Fruit fly (Drosophila melanogaster) whole organism, adult: ENCODE data around the gene miple1.

ENCODE experiments used
- CG11617 ChIP-seq: fragments of 200-800 bp; sonication (Bioruptor generic); optimal IDR thresholded peaks from 2 replicates; lab custom pipeline; 2017; ENCODE audit warnings: mild to moderate bottlenecking, missing biosample characterization, missing genetic modification reagents, missing genetic modification characterization
- CG12768 ChIP-seq: fragments of 200-800 bp; sonication (Bioruptor generic); optimal IDR thresholded peaks from 2 replicates; lab custom pipeline; 2017; ENCODE audit warnings: missing biosample characterization, missing genetic modification characterization, mild to moderate bottlenecking, moderate library complexity, missing genetic modification reagents
- CG14711 ChIP-seq: fragments of 200-800 bp; sonication (Bioruptor generic); optimal IDR thresholded peaks from 2 replicates; lab custom pipeline; 2018; ENCODE audit warnings: missing biosample characterization, mild to moderate bottlenecking, missing genetic modification characterization, moderate library complexity
- CG1620 ChIP-seq: fragments of 200-800 bp; sonication (Bioruptor generic); optimal IDR thresholded peaks from 2 replicates; lab custom pipeline; 2016; ENCODE audit warnings: missing biosample characterization, missing genetic modification characterization
- CG33017 ChIP-seq: fragments of 200-800 bp; sonication (Bioruptor generic); optimal IDR thresholded peaks from 2 replicates; lab custom pipeline; 2018; ENCODE audit warnings: missing biosample characterization, mild to moderate bottlenecking, missing genetic modification characterization, moderate library complexity
- CG5204 ChIP-seq: fragments of 200-800 bp; sonication (Bioruptor generic); optimal IDR thresholded peaks from 2 replicates; lab custom pipeline; 2016; ENCODE audit warnings: missing biosample characterization, missing genetic modification characterization
- CG7045 ChIP-seq: fragments of 200-800 bp; sonication (Bioruptor generic); optimal IDR thresholded peaks from 2 replicates; lab custom pipeline; 2017; ENCODE audit warnings: missing biosample characterization, mild to moderate bottlenecking, missing genetic modification characterization
- CG7101 ChIP-seq: fragments of 200-800 bp; sonication (Bioruptor generic); optimal IDR thresholded peaks from 2 replicates; lab custom pipeline; 2018; ENCODE audit warnings: missing biosample characterization, mild to moderate bottlenecking, missing genetic modification characterization, moderate library complexity
- Clk ChIP-seq: fragments of 200-800 bp; sonication (Bioruptor generic); optimal IDR thresholded peaks from 2 replicates; lab custom pipeline; 2017; ENCODE audit warnings: missing biosample characterization, missing genetic modification characterization
- Crg-1 ChIP-seq: fragments of 200-800 bp; sonication (Bioruptor generic); optimal IDR thresholded peaks from 2 replicates; lab custom pipeline; 2016; ENCODE audit warnings: missing biosample characterization, missing genetic modification characterization
- Hr96 ChIP-seq: fragments of 200-800 bp; sonication (Bioruptor generic); optimal IDR thresholded peaks from 2 replicates; lab custom pipeline; 2016; ENCODE audit warnings: missing biosample characterization, missing genetic modification characterization
- Mnt ChIP-seq: fragments of 200-800 bp; sonication (Bioruptor generic); optimal IDR thresholded peaks from 2 replicates; lab custom pipeline; 2016; ENCODE audit warnings: missing biosample characterization, mild to moderate bottlenecking, missing genetic modification characterization
- bab1 ChIP-seq: fragments of 200-800 bp; sonication (Bioruptor generic); optimal IDR thresholded peaks from 3 replicates; lab custom pipeline; 2019; ENCODE audit warnings: missing biosample characterization, mild to moderate bottlenecking, missing genetic modification characterization, moderate library complexity
- cic ChIP-seq: fragments of 200-800 bp; sonication (Bioruptor generic); optimal IDR thresholded peaks from 2 replicates; lab custom pipeline; 2017; ENCODE audit warnings: missing biosample characterization, mild to moderate bottlenecking, missing genetic modification characterization, moderate library complexity
- cnc ChIP-seq, 2 experiments: fragments of >200 bp; optimal IDR thresholded peaks; 2 replicates each; lab custom pipeline; 2017
- kay ChIP-seq: fragments of 200-800 bp; sonication (Bioruptor generic); peaks from one replicate; lab custom pipeline; 2016; ENCODE audit warnings: missing biosample characterization, missing genetic modification characterization, borderline replicate concordance
- ovo ChIP-seq: fragments of 200-800 bp; sonication (Bioruptor generic); optimal IDR thresholded peaks from 2 replicates; lab custom pipeline; 2016; ENCODE audit warnings: missing biosample characterization, missing genetic modification characterization
- pad ChIP-seq: fragments of 200-800 bp; sonication (Bioruptor generic); optimal IDR thresholded peaks from 3 replicates; lab custom pipeline; 2017; ENCODE audit warnings: missing biosample characterization, missing genetic modification characterization, mild to moderate bottlenecking, moderate library complexity, missing genetic modification reagents
- tj ChIP-seq: fragments of 200-800 bp; sonication (Bioruptor generic); optimal IDR thresholded peaks from 3 replicates; lab custom pipeline; 2017; ENCODE audit warnings: missing biosample characterization, mild to moderate bottlenecking, missing genetic modification characterization, moderate library complexity
- toe ChIP-seq: fragments of 200-800 bp; sonication (Bioruptor generic); optimal IDR thresholded peaks from 2 replicates; lab custom pipeline; 2016; ENCODE audit warnings: missing biosample characterization, missing genetic modification characterization

The miple1 gene

dm6 chr3L:315140-315539 is 48.0 kb downstream of the miple1 start:
- TF ChIP-seq CG1620 (no peak), tj (GFP tag; lab: Kevin White, UChicago) (no peak), Hr96 (GFP tag; lab: Kevin White, UChicago) (no peak), ovo (GFP tag; lab: Kevin White, UChicago) (no peak), CG12768 (no peak), CG33017 (no peak), Mnt (GFP tag; lab: Kevin White, UChicago) (no peak), cnc (optimal IDR thresholded peaks at IDR 0.05; lab: Kevin White, UChicago) (no peak), cic (no peak), bab1 (GFP tag; lab: Kevin White, UChicago) (no peak), CG5204 (GFP tag; lab: Kevin White, UChicago) (no peak), toe (GFP tag; lab: Kevin White, UChicago) (no peak), CG7045 (GFP tag; lab: Kevin White, UChicago) (no peak), CG11617 (GFP tag; lab: Kevin White, UChicago) (no peak), Clk (GFP tag; lab: Kevin White, UChicago) (no peak)

dm6 chr3L:316784-317183 is 49.7 kb downstream of the miple1 start, which contains the start of gene ddbt:
ddbt (plus strand) TSS chr3L:317084.
- TF ChIP-seq toe (GFP tag; lab: Kevin White, UChicago) = no peak
- TF ChIP-seq tj (GFP tag; lab: Kevin White, UChicago) = no peak
- no peak for TF ChIP-seq CG11617 (GFP tag; lab: Kevin White, UChicago)
- no peak for TF ChIP-seq CG7045 (GFP tag; lab: Kevin White, UChicago)
- no peak for TF ChIP-seq kay (GFP tag; lab: Kevin White, UChicago)
- no peak for TF ChIP-seq CG12768
- no peak for TF ChIP-seq Crg-1 (GFP tag; lab: Kevin White, UChicago)
- no peak for TF ChIP-seq pad (GFP tag; lab: Kevin White, UChicago)
- no peak for TF ChIP-seq Mnt (GFP tag; lab: Kevin White, UChicago)
- TF ChIP-seq CG7101 (tag; lab: Kevin White, UChicago) = no peak
- TF ChIP-seq ovo (GFP tag; lab: Kevin White, UChicago) = no peak
- no peak for TF ChIP-seq CG1620
- no peak for TF ChIP-seq bab1 (GFP tag; lab: Kevin White, UChicago)
- TF ChIP-seq CG33017 = no peak
- TF ChIP-seq CG5204 (GFP tag; lab: Kevin White, UChicago) = no peak
- TF ChIP-seq Hr96 (GFP tag; lab: Kevin White, UChicago) = no peak
- no peak for TF ChIP-seq CG14711 (tag; lab: Kevin White, UChicago)
- no peak for TF ChIP-seq cic
- no peak for TF ChIP-seq cnc (optimal IDR thresholded peaks at IDR 0.05; lab: Kevin White, UChicago)
- no peak for TF ChIP-seq Clk (GFP tag; lab: Kevin White, UChicago)

- TF ChIP-seq Mnt (GFP tag; lab: Kevin White, UChicago) = no peak
- TF ChIP-seq CG33017 = peak; percentile 22
- no peak for TF ChIP-seq CG14711 (tag; lab: Kevin White, UChicago)
- no peak for TF ChIP-seq cnc (optimal IDR thresholded peaks at IDR 0.05; lab: Kevin White, UChicago)
- TF ChIP-seq ovo (GFP tag; lab: Kevin White, UChicago) = peak; percentile 52
- peak; percentile 70 for TF ChIP-seq bab1 (GFP tag; lab: Kevin White, UChicago)
- no peak for TF ChIP-seq Hr96 (GFP tag; lab: Kevin White, UChicago)
- peak; percentile 47 for TF ChIP-seq cic
- TF ChIP-seq toe (GFP tag; lab: Kevin White, UChicago) = no peak
- TF ChIP-seq CG7101 (tag; lab: Kevin White, UChicago) = peak; percentile 51
- peak; percentile 23 for TF ChIP-seq CG1620
- TF ChIP-seq CG11617 (GFP tag; lab: Kevin White, UChicago) = peak; percentile 57
- TF ChIP-seq CG5204 (GFP tag; lab: Kevin White, UChicago) = no peak
- no peak for TF ChIP-seq CG12768
- peak; percentile 51 for TF ChIP-seq pad (GFP tag; lab: Kevin White, UChicago)
- TF ChIP-seq Clk (GFP tag; lab: Kevin White, UChicago) = no peak
- TF ChIP-seq CG7045 (GFP tag; lab: Kevin White, UChicago) = no peak
- TF ChIP-seq kay (GFP tag; lab: Kevin White, UChicago) = no peak
- TF ChIP-seq tj (GFP tag; lab: Kevin White, UChicago) = peak; percentile 18
- no peak for TF ChIP-seq Crg-1 (GFP tag; lab: Kevin White, UChicago)
Measured at dm6 chr3L:319145-320009, 52.3 kb downstream of the miple1 start, which contains the start of gene fwd. fwd (minus strand) TSS chr3L:319884.
